Fruit fly (Drosophila melanogaster) whole organism, embryonic: ENCODE data around the gene Rtnl2.

Experiments
- Asciz ChIP-seq: fragments of 200-800 bp; sonication (Bioruptor generic); optimal IDR thresholded peaks from 2 replicates; lab custom pipeline; 2017; ENCODE audit warnings: missing biosample characterization, mild to moderate bottlenecking, missing genetic modification characterization, missing genetic modification reagents
- Atf3 ChIP-seq: fragments of 200-800 bp; sonication (Bioruptor generic); optimal IDR thresholded peaks from 3 replicates; lab custom pipeline; 2016; ENCODE audit warnings: missing biosample characterization, missing genetic modification characterization
- Awh ChIP-seq: fragments of 200-800 bp; sonication (Bioruptor generic); IDR thresholded peaks from 2 replicates; pipeline ENCODE4, ENCODE4 v1.3.6; 2022; ENCODE audit warnings: missing biosample characterization, missing genetic modification characterization
- BEAF-32 ChIP-seq: fragments of 200-800 bp; sonication (Bioruptor generic); optimal IDR thresholded peaks from 3 replicates; lab custom pipeline; 2017; ENCODE audit warnings: missing biosample characterization, missing genetic modification characterization, mild to moderate bottlenecking, moderate library complexity, missing genetic modification reagents
- Blimp-1 ChIP-seq: fragments of 200-800 bp; sonication (Bioruptor generic); optimal IDR thresholded peaks from 3 replicates; lab custom pipeline; 2018; ENCODE audit warnings: missing biosample characterization, missing genetic modification characterization, mild to moderate bottlenecking, moderate library complexity, missing genetic modification reagents
- CG10209 ChIP-seq: fragments of 200-800 bp; sonication (Bioruptor generic); optimal IDR thresholded peaks from 3 replicates; lab custom pipeline; 2017; ENCODE audit warnings: missing biosample characterization, mild to moderate bottlenecking, missing genetic modification characterization, missing genetic modification reagents
- CG10979 ChIP-seq: fragments of 200-800 bp; sonication (Bioruptor generic); optimal IDR thresholded peaks from 2 replicates; lab custom pipeline; 2018; ENCODE audit warnings: missing biosample characterization, mild to moderate bottlenecking, missing genetic modification characterization, moderate library complexity
- CG11085 ChIP-seq: fragments of 200-800 bp; sonication (Bioruptor generic); IDR thresholded peaks from 2 replicates; pipeline ENCODE4 v1.3.6; 2022; ENCODE audit warnings: missing biosample characterization, missing genetic modification characterization
- CG14014 ChIP-seq: fragments of 200-800 bp; sonication (Bioruptor generic); IDR thresholded peaks from 2 replicates; pipeline ENCODE4 v1.3.6; 2022; ENCODE audit warnings: missing biosample characterization, missing genetic modification characterization
- CG17802 ChIP-seq: fragments of 200-800 bp; sonication (Bioruptor generic); optimal IDR thresholded peaks from 2 replicates; lab custom pipeline; 2018; ENCODE audit warnings: missing biosample characterization, mild to moderate bottlenecking, missing genetic modification characterization, moderate library complexity
- CG18599 ChIP-seq: fragments of 200-800 bp; sonication (Bioruptor generic); optimal IDR thresholded peaks from 3 replicates; lab custom pipeline; 2017; ENCODE audit warnings: missing biosample characterization, missing genetic modification characterization, mild to moderate bottlenecking, moderate library complexity, missing genetic modification reagents
- CG31224 ChIP-seq: fragments of 200-800 bp; sonication (Bioruptor generic); IDR thresholded peaks from 2 replicates; pipeline ENCODE4 v1.3.6; 2022; ENCODE audit warnings: missing biosample characterization, missing genetic modification characterization
- CG3281 ChIP-seq: fragments of 200-800 bp; sonication (Bioruptor generic); optimal IDR thresholded peaks from 3 replicates; lab custom pipeline; 2017; ENCODE audit warnings: missing biosample characterization, mild to moderate bottlenecking, missing genetic modification characterization
- CG3726 ChIP-seq: fragments of 200-800 bp; sonication (Bioruptor generic); IDR thresholded peaks from 3 replicates; pipeline ENCODE4, ENCODE4 v1.3.6; 2022; ENCODE audit warnings: missing biosample characterization, missing genetic modification characterization
- CG4854 ChIP-seq: fragments of 200-800 bp; sonication (Bioruptor generic); optimal IDR thresholded peaks from 2 replicates; lab custom pipeline; 2016; ENCODE audit warnings: missing biosample characterization, missing genetic modification characterization, inconsistent platforms
- CG6854 ChIP-seq: fragments of 200-800 bp; sonication (Bioruptor generic); optimal IDR thresholded peaks from 3 replicates; lab custom pipeline; 2017; ENCODE audit warnings: missing biosample characterization, mild to moderate bottlenecking, missing genetic modification characterization
- CG7963 ChIP-seq: fragments of 200-800 bp; sonication (Bioruptor generic); IDR thresholded peaks from 3 replicates; pipeline ENCODE4 v1.3.6; 2022; ENCODE audit warnings: missing biosample characterization, missing genetic modification characterization; ENCODE audit not compliant: partially characterized antibody
- CG8944 ChIP-seq: fragments of 200-800 bp; sonication (Bioruptor generic); optimal IDR thresholded peaks from 3 replicates; lab custom pipeline; 2016; ENCODE audit warnings: missing biosample characterization, missing genetic modification characterization
- CG9797 ChIP-seq: fragments of 200-800 bp; sonication (Bioruptor generic); optimal IDR thresholded peaks from 3 replicates; lab custom pipeline; 2018; ENCODE audit warnings: missing biosample characterization, mild to moderate bottlenecking, missing genetic modification characterization
- CHES-1-like ChIP-seq: fragments of 200-800 bp; sonication (Bioruptor generic); optimal IDR thresholded peaks from 2 replicates; lab custom pipeline; 2016; ENCODE audit warnings: missing biosample characterization, missing genetic modification characterization
- CoRest ChIP-seq: fragments of 200-800 bp; sonication (Bioruptor generic); optimal IDR thresholded peaks from 3 replicates; lab custom pipeline; 2018; ENCODE audit warnings: missing biosample characterization, mild to moderate bottlenecking, missing genetic modification characterization, moderate library complexity
- Dfd ChIP-seq, 2 experiments: fragments of >200 bp; optimal IDR thresholded peaks; 2 replicates each; lab custom pipeline; 2017; ENCODE audit warnings: missing biosample characterization in 2 of 2, missing genetic modification characterization in 2 of 2
- Hey ChIP-seq: fragments of 200-800 bp; sonication (Bioruptor generic); optimal IDR thresholded peaks from 3 replicates; lab custom pipeline; 2018; ENCODE audit warnings: missing biosample characterization, mild to moderate bottlenecking, missing genetic modification characterization
- HmgZ ChIP-seq: fragments of 200-800 bp; sonication (Bioruptor generic); optimal IDR thresholded peaks from 2 replicates; lab custom pipeline; 2018; ENCODE audit warnings: missing biosample characterization, mild to moderate bottlenecking, missing genetic modification characterization
- Hmx ChIP-seq: fragments of 200-800 bp; sonication (Bioruptor generic); optimal IDR thresholded peaks from 2 replicates; lab custom pipeline; 2016; ENCODE audit warnings: missing biosample characterization, missing genetic modification characterization
- Hr78 ChIP-seq, 2 experiments: fragments of 200-800 bp in 1 of 2; fragments of >200 bp in 1 of 2; sonication (Bioruptor generic) in 1 of 2; optimal IDR thresholded peaks; 2 replicates each; lab custom pipeline; 2017 to 2019; ENCODE audit warnings: missing biosample characterization in 2 of 2, missing genetic modification characterization in 2 of 2, mild to moderate bottlenecking in 1 of 2, moderate library complexity in 1 of 2
- Pdp1 ChIP-seq, 2 experiments: fragments of 200-800 bp; sonication (Bioruptor generic); optimal IDR thresholded peaks; 3 replicates each; lab custom pipeline; 2016; ENCODE audit warnings: missing biosample characterization in 2 of 2, missing genetic modification characterization in 2 of 2, mild to moderate bottlenecking in 1 of 2, moderate library complexity in 1 of 2
- Sox100B ChIP-seq: fragments of 200-800 bp; sonication (Bioruptor generic); optimal IDR thresholded peaks from 3 replicates; lab custom pipeline; 2018; ENCODE audit warnings: missing biosample characterization, mild to moderate bottlenecking, missing genetic modification characterization
- Tbp ChIP-seq: fragments of >200 bp; optimal IDR thresholded peaks from 2 replicates; lab custom pipeline; 2018; ENCODE audit warnings: missing biosample characterization, missing genetic modification characterization
- aop ChIP-seq: fragments of 200-800 bp; sonication (Bioruptor generic); IDR thresholded peaks from 2 replicates; pipeline ENCODE4 v1.3.6; 2022; ENCODE audit warnings: missing biosample characterization, missing genetic modification characterization
- br ChIP-seq: fragments of >200 bp; optimal IDR thresholded peaks from 2 replicates; lab custom pipeline; 2017
- croc ChIP-seq: fragments of 200-800 bp; sonication (Bioruptor generic); conservative IDR thresholded peaks from 3 replicates; pipeline ENCODE4 v1.3.6; 2022; ENCODE audit warnings: missing biosample characterization, missing genetic modification characterization
- da ChIP-seq: fragments of 200-800 bp; sonication (Bioruptor generic); optimal IDR thresholded peaks from 2 replicates; lab custom pipeline; 2016; ENCODE audit warnings: missing biosample characterization, missing genetic modification characterization
- danr ChIP-seq: fragments of 200-800 bp; sonication (Bioruptor generic); IDR thresholded peaks from 2 replicates; pipeline ENCODE4 v1.3.6; 2022; ENCODE audit warnings: missing biosample characterization, missing genetic modification characterization
- dmrt11E ChIP-seq: fragments of 200-800 bp; sonication (Bioruptor generic); optimal IDR thresholded peaks from 3 replicates; lab custom pipeline; 2018; ENCODE audit warnings: missing biosample characterization, mild to moderate bottlenecking, missing genetic modification characterization, moderate library complexity
- gcm ChIP-seq: fragments of 200-800 bp; sonication (Bioruptor generic); optimal IDR thresholded peaks from 2 replicates; lab custom pipeline; 2019; ENCODE audit warnings: missing biosample characterization, mild to moderate bottlenecking, missing genetic modification characterization, moderate library complexity
- gcm2 ChIP-seq: fragments of 200-800 bp; sonication (Bioruptor generic); optimal IDR thresholded peaks from 2 replicates; lab custom pipeline; 2016; ENCODE audit warnings: missing biosample characterization, missing genetic modification characterization
- gro ChIP-seq: fragments of 200-800 bp; sonication (Bioruptor generic); optimal IDR thresholded peaks from 2 replicates; lab custom pipeline; 2016; ENCODE audit warnings: missing biosample characterization, missing genetic modification characterization
- ind ChIP-seq: fragments of 200-800 bp; sonication (Bioruptor generic); optimal IDR thresholded peaks from 3 replicates; lab custom pipeline; 2016; ENCODE audit warnings: missing biosample characterization, missing genetic modification characterization
- insv ChIP-seq, 2 experiments: fragments of 200-800 bp; sonication (Bioruptor generic); optimal IDR thresholded peaks; 3 replicates each; lab custom pipeline; 2016 to 2018; ENCODE audit warnings: missing biosample characterization in 2 of 2, missing genetic modification characterization in 2 of 2
- luna ChIP-seq: fragments of 200-800 bp; sonication (Bioruptor generic); optimal IDR thresholded peaks from 2 replicates; lab custom pipeline; 2016; ENCODE audit warnings: missing biosample characterization, missing genetic modification characterization
- mirr ChIP-seq: fragments of 200-800 bp; sonication (Bioruptor generic); optimal IDR thresholded peaks from 3 replicates; lab custom pipeline; 2018; ENCODE audit warnings: missing biosample characterization, mild to moderate bottlenecking, missing genetic modification characterization
- row ChIP-seq: fragments of 200-800 bp; sonication (Bioruptor generic); IDR thresholded peaks from 3 replicates; pipeline ENCODE4 v1.3.6; 2022; ENCODE audit warnings: missing biosample characterization, missing genetic modification characterization
- sqz ChIP-seq: fragments of 200-800 bp; sonication (Bioruptor generic); optimal IDR thresholded peaks from 3 replicates; lab custom pipeline; 2018; ENCODE audit warnings: missing biosample characterization, mild to moderate bottlenecking, missing genetic modification characterization
- tgo ChIP-seq: fragments of 200-800 bp; sonication (Bioruptor generic); IDR thresholded peaks from 3 replicates; pipeline ENCODE4 v1.3.6; 2022; ENCODE audit warnings: missing biosample characterization, missing genetic modification characterization
- tio ChIP-seq: fragments of 200-800 bp; sonication (Bioruptor generic); optimal IDR thresholded peaks from 2 replicates; lab custom pipeline; 2017; ENCODE audit warnings: missing biosample characterization, missing genetic modification characterization, inconsistent platforms
- trem ChIP-seq: fragments of 200-800 bp; optimal IDR thresholded peaks from 3 replicates; lab custom pipeline; 2019; ENCODE audit warnings: missing biosample characterization, mild to moderate bottlenecking, missing genetic modification characterization, moderate library complexity
- vnd ChIP-seq: fragments of 200-800 bp; sonication (Bioruptor generic); IDR thresholded peaks from 3 replicates; pipeline ENCODE4 v1.3.6; 2022; ENCODE audit warnings: missing biosample characterization, missing genetic modification characterization; ENCODE audit not compliant: partially characterized antibody
- z ChIP-seq: fragments of 200-800 bp; sonication (Bioruptor generic); IDR thresholded peaks from 3 replicates; pipeline ENCODE4 v1.3.6; 2022; ENCODE audit warnings: missing biosample characterization, missing genetic modification characterization

Rtnl2 gene

dm6 chr3R:7506314-7506988, 23.6 kb downstream of the Rtnl2 start (continued):
- no peak for TF ChIP-seq BEAF-32
- peak; percentile 83 for TF ChIP-seq CG31224 (GFP tag; lab: Robert Waterston, UW)
- no peak for TF ChIP-seq Awh
- TF ChIP-seq CG10979 (tag; lab: Kevin White, UChicago) = no peak
- TF ChIP-seq mirr (GFP tag; lab: Kevin White, UChicago) = peak; percentile 56
- TF ChIP-seq insv (GFP tag; optimal IDR thresholded peaks at IDR 0.05; lab: Kevin White, UChicago) = no peak
- TF ChIP-seq gcm2 = peak; percentile 39
- TF ChIP-seq Hr78 (GFP tag; optimal IDR thresholded peaks at IDR 0.05; lab: Kevin White, UChicago) = no peak
- TF ChIP-seq da (GFP tag; lab: Kevin White, UChicago) = no peak
- TF ChIP-seq vnd (GFP tag; lab: Robert Waterston, UW) = no peak
- peak; percentile 93 for TF ChIP-seq HmgZ
- peak; percentile 95 for TF ChIP-seq CG18599 (GFP tag; lab: Kevin White, UChicago)
- TF ChIP-seq Hey (tag; lab: Kevin White, UChicago) = peak; percentile 3
- no peak for TF ChIP-seq aop (GFP tag; lab: Robert Waterston, UW)
- peak; percentile 84 for TF ChIP-seq ind
- peak; percentile 80 for TF ChIP-seq tgo (GFP tag; lab: Robert Waterston, UW)
- TF ChIP-seq trem (tag; lab: Kevin White, UChicago) = no peak
- peak; percentile 91 for TF ChIP-seq CG14014
- no peak for TF ChIP-seq sqz (GFP tag; lab: Kevin White, UChicago)
- no peak for TF ChIP-seq gcm
- TF ChIP-seq CG9797 (GFP tag; lab: Kevin White, UChicago) = no peak
- TF ChIP-seq CG4854 = peak; percentile 83
- peak; percentile 96 for TF ChIP-seq gro (GFP tag; lab: Kevin White, UChicago)
- peak; percentile 86 for TF ChIP-seq row (GFP tag; lab: Robert Waterston, UW)
- 0 out of 2 replicates have a peak, but pooled peaks have one; percentile 45 for TF ChIP-seq danr (GFP tag; lab: Robert Waterston, UW)
- TF ChIP-seq CoRest (tag; lab: Kevin White, UChicago) = peak; percentile 86
- peak; percentile 39 for TF ChIP-seq Atf3 (GFP tag; lab: Kevin White, UChicago)
- TF ChIP-seq CG6854 (GFP tag; lab: Kevin White, UChicago) = peak; percentile 72
- peak; percentile 19 for TF ChIP-seq Asciz
- peak; percentile 4 for TF ChIP-seq CG17802 (tag; lab: Kevin White, UChicago)
- no peak for TF ChIP-seq CG7963 (GFP tag; lab: Robert Waterston, UW)
- peak; percentile 93 for TF ChIP-seq luna (GFP tag; lab: Kevin White, UChicago)
- peak; percentile 76; the same call in 1 of the 2 replicates for TF ChIP-seq CG11085 (GFP tag; lab: Robert Waterston, UW)
- peak; percentile 64; the same call in 1 of the 3 replicates for TF ChIP-seq CG3726 (GFP tag; lab: Robert Waterston, UW)
- TF ChIP-seq Sox100B (GFP tag; lab: Kevin White, UChicago) = peak; percentile 17
- peak; percentile 74 for TF ChIP-seq Hmx (GFP tag; lab: Kevin White, UChicago)
- peak; percentile 81 for TF ChIP-seq CG10209 (GFP tag; lab: Kevin White, UChicago)
- TF ChIP-seq Blimp-1 (GFP tag; lab: Kevin White, UChicago) = no peak
- no peak for TF ChIP-seq Dfd (GFP tag; optimal IDR thresholded peaks at IDR 0.05; lab: Kevin White, UChicago)
- TF ChIP-seq CG8944 = peak; percentile 77
- TF ChIP-seq CHES-1-like = peak; percentile 90
- 0 out of 3 replicates have a peak, but pooled peaks have one; percentile 14 for TF ChIP-seq croc (GFP tag; lab: Robert Waterston, UW)
- TF ChIP-seq br (lab: Kevin White, UChicago) = no peak
- peak; percentile 93 for TF ChIP-seq CG3281 (GFP tag; lab: Kevin White, UChicago)
- TF ChIP-seq dmrt11E (tag; lab: Kevin White, UChicago) = no peak
- peak; percentile 86 for TF ChIP-seq Pdp1 (GFP tag; optimal IDR thresholded peaks at IDR 0.05; lab: Kevin White, UChicago)
- no peak for TF ChIP-seq z (GFP tag; lab: Robert Waterston, UW)
- peak; percentile 85 for TF ChIP-seq tio (GFP tag; lab: Kevin White, UChicago)
- TF ChIP-seq Tbp = no peak
